Fruit fly (Drosophila melanogaster) Kc167 (cell line): ENCODE results near the gene Ir67c.

Experiments used
- Myc ChIP-seq: fragments of >200 bp; optimal IDR thresholded peaks from 2 replicates; lab custom pipeline; 2017; ENCODE audit warnings: missing external identifiers
- Sin3A ChIP-seq: fragments of >200 bp; optimal IDR thresholded peaks from 2 replicates; lab custom pipeline; 2018; ENCODE audit warnings: missing external identifiers
- h ChIP-seq: fragments of >200 bp; optimal IDR thresholded peaks from 3 replicates; lab custom pipeline; 2018; ENCODE audit warnings: missing external identifiers
- insv ChIP-seq: fragments of >200 bp; optimal IDR thresholded peaks from 3 replicates; lab custom pipeline; 2018; ENCODE audit warnings: missing external identifiers
- psq ChIP-seq: fragments of >200 bp; optimal IDR thresholded peaks from 2 replicates; lab custom pipeline; 2017; ENCODE audit warnings: missing external identifiers
- ttk ChIP-seq: sonication (Bioruptor generic); optimal IDR thresholded peaks from 2 replicates; lab custom pipeline; 2017; ENCODE audit warnings: missing external identifiers

The Ir67c gene

DNA sequence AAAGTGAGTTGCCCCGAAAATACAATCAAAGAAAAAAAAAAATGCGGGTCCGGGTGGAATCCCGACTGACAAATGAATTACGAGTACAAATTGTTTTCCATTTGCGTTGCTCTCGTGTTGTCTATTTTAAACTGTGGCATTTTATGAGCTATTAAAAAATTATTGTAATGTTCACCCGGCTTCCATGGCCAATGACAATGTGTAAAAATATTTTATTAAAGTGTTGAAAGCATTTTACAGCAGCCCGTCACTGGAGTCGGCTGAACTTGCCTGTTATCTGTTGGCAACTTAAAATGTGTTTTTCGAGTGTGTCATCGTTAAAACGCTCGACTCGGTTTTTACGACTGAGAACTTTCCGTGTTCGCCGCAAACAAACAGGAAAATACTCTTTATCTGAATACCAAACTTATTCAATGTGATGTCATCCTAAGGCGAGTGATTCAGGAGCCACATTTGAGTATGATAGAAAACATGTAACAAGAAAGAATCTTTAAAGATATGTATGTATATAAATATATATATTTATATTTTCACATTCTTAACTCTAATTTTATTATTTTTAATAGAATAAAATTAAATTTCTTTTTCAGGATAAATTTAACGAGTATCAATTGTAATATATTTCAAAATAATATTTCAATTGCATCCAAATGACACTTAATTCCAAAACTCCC lies 41.2 kb downstream of the Ir67c start:
- TF ChIP-seq Sin3A (lab: Kevin White, UChicago): no peak
- TF ChIP-seq ttk (lab: Kevin White, UChicago): no peak
- TF ChIP-seq psq (lab: Kevin White, UChicago): no peak
- TF ChIP-seq insv (lab: Kevin White, UChicago): no peak
- no peak for TF ChIP-seq h

dm6 chr3L:10392049-10392448 lies 41.9 kb downstream of the Ir67c start:
- TF ChIP-seq psq (lab: Kevin White, UChicago) (no peak), Sin3A (lab: Kevin White, UChicago) (no peak), insv (lab: Kevin White, UChicago) (no peak), ttk (lab: Kevin White, UChicago) (no peak), h (no peak), Myc (lab: Kevin White, UChicago) (no peak)

DNA sequence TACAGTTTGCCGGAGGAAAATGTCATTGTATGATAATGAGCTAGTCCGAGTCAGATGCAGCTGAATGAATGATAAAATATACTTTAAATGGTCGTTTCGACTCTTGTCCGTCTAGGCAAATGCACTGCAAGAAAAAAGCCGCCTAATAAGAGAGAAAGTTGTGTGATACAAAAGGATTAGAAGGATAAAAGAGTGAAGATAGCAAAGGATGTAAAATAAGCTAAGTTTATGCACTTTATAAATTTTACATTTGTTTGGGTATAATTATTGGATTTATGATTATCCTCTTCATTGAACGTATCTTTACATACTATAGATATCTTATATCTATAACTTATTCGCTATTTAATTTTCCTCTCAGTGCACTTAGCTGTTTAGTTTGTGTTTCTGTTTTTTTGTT lies 43.0 kb downstream of the Ir67c start:
- TF ChIP-seq psq (lab: Kevin White, UChicago): no peak
- TF ChIP-seq h: no peak
- TF ChIP-seq ttk (lab: Kevin White, UChicago): no peak
- TF ChIP-seq Sin3A (lab: Kevin White, UChicago): no peak
- no peak for TF ChIP-seq insv (lab: Kevin White, UChicago)
- TF ChIP-seq Myc (lab: Kevin White, UChicago): no peak

DNA sequence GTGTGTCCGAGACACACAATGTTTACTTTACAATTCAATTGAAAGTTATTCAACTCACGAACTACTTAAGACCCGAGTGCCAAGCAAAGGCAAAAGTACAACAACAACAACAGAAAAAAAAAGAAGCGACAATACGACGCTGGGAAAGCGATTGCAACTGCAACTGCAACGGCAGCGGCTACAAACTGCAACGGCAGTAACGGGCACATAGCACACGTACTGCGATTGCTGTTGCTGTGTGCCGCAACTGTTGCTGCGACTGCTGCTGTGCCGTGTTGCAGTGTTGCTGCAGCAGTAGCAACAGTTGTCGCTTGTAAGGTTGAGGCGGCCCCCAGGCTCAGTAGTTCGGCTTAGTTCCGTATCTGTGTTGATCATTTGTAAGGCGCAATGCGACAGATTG lies 44.0 kb downstream of the Ir67c start:
- TF ChIP-seq h (no peak), Myc (lab: Kevin White, UChicago) (no peak), ttk (lab: Kevin White, UChicago) (no peak), insv (lab: Kevin White, UChicago) (no peak), psq (lab: Kevin White, UChicago) (no peak), Sin3A (lab: Kevin White, UChicago) (no peak)

DNA sequence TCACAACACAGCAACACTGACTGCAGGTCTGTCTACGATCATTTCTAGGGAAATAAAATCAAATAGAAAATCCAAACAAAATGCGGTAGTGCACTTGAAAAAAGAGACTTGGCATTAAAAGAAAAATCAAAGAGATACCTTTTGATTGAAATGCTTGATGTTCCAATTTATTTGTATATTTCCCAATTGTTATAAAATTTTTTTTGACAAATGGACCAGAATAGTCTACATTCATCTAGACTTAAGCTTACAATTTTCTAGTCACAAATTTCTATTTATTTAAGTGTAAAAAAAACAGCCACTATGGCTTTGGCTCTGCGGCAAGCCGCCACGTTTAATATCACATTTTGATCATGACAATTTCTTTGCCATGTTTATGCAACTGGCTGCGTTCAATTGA lies 44.8 kb downstream of the Ir67c start:
- no peak for TF ChIP-seq insv (lab: Kevin White, UChicago)
- TF ChIP-seq psq (lab: Kevin White, UChicago): no peak

DNA sequence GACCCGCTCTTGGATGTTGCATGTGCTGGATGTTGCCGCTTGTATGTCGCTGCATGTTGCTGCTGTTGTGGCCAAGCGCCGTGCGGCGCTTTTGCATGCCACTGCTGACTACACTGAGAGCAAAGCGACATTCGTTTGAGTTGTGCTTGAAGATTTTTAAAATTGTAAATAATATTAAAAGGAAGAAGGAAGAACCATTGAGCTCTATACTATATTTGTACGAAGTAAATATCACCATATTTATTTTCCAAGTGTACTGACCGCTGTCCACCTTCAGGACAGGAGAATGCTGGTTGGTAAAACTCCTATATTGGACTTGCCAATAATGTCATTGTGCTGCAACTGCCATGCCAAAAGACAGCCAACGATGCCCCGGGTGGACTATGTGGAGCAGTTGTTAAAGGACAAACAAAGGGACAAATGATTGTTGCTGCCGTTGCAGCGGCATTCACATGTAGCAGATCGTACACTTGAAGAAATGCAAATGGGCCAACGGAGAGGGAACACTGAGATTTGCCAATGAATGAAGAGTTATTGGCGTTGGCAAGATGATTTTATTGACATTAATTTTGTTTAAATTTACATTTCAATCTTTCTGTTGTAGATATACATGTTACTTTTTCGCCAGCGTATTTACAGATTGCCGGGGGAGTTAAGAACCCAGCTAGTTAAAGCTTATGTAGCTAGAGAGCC lies 46.5 kb downstream of the Ir67c start:
- no peak for TF ChIP-seq Sin3A (lab: Kevin White, UChicago)
- no peak for TF ChIP-seq h
- no peak for TF ChIP-seq psq (lab: Kevin White, UChicago)
- no peak for TF ChIP-seq Myc (lab: Kevin White, UChicago)
- no peak for TF ChIP-seq insv (lab: Kevin White, UChicago)
- TF ChIP-seq ttk (lab: Kevin White, UChicago): no peak

DNA sequence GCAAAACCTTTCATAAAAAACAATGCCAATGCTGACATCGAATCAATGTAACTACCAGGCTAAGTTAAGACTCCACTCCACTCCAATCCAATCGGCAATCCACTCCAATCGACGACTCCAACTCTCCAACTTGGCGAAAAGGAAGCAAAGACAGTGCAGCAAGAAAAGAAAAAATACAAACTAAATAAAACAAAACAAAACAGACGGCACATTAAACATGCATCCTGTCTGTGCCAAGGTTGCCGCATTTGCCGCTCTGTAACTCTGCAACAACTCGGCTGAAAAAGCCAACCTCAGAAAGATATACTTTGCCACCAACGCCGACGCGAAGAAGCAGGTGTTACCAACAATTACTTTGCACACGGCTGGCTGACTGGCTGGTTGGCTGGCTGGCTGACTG lies 47.3 kb downstream of the Ir67c start:
- TF ChIP-seq ttk (lab: Kevin White, UChicago) (no peak), psq (lab: Kevin White, UChicago) (no peak), h (no peak), insv (lab: Kevin White, UChicago) (no peak), Myc (lab: Kevin White, UChicago) (no peak), Sin3A (lab: Kevin White, UChicago) (no peak)

DNA sequence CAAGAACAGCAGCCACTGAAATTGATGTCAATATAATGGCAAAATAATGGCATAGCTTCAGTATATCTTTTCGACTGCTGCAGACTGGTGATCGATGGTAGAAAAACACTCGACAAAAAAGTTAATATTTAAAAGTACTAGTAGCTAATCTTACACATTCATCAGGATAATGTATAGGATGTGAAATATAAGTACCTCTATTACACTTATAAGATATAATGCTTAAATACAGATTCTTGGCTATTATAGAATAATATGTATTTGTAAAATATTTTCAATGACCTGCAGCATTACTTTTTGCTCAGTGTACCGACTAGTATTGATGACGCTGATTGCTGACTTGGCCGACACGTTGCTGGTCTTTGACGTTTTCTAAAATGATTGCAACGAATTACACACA lies 47.7 kb downstream of the Ir67c start:
- TF ChIP-seq Sin3A (lab: Kevin White, UChicago) (no peak), insv (lab: Kevin White, UChicago) (no peak), Myc (lab: Kevin White, UChicago) (no peak), ttk (lab: Kevin White, UChicago) (no peak), h (no peak), psq (lab: Kevin White, UChicago) (no peak)

- TF ChIP-seq h (no peak), ttk (lab: Kevin White, UChicago) (no peak), Myc (lab: Kevin White, UChicago) (no peak)
These were observed 49.0 kb downstream of the Ir67c start for dm6 chr3L:10384727-10385459.

dm6 chr3L:10382882-10383281 lies 51.0 kb downstream of the Ir67c start:
- TF ChIP-seq insv (lab: Kevin White, UChicago) (no peak), Myc (lab: Kevin White, UChicago) (no peak), h (no peak), Sin3A (lab: Kevin White, UChicago) (no peak), psq (lab: Kevin White, UChicago) (no peak), ttk (lab: Kevin White, UChicago) (no peak)
